Worm (Caenorhabditis elegans): Measurements from ENCODE around the gene H10D18.5.

DNA sequence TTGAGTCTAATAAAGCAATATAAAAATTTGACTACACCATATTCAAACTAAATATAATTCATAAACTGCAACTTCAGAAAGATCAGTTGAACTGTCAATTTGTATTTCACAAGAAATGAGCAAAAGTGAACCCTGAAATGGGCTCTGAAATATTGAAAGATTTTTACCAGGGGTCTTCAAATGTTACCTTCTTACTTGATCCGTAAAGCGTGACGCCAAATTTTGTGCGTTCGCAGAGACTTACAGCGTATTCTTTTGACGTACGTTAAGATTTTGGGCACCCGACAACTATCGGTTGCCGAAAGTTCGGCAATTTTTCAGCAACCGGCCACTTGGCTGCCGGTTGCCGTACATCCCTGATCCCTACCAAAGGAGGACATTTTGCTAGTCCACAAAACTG, 21.5 kb downstream of the H10D18.5 start:
- TF ChIP-seq ceh-30 (tag; optimal IDR thresholded peaks at IDR 0.05) = no peak
- no peak for TF ChIP-seq ref-2 (tag; optimal IDR thresholded peaks at IDR 0.05)
- TF ChIP-seq eyg-1 (tag; optimal IDR thresholded peaks at IDR 0.05) = no peak
- no peak for TF ChIP-seq ceh-19 (GFP tag; optimal IDR thresholded peaks at IDR 0.05)

Data from whole organism, late embryonic.